Worm (Caenorhabditis elegans) whole organism, late embryonic: ENCODE results near the gene F54B11.8.

Source experiments
- che-1 ChIP-seq: sonication (generic microtip); optimal IDR thresholded peaks from 2 replicates; lab custom pipeline; 2016; ENCODE audit warnings: mild to moderate bottlenecking, missing genetic modification characterization, missing compliant biosample characterization
- dve-1 ChIP-seq: sonication (generic microtip); optimal IDR thresholded peaks from 2 replicates; lab custom pipeline; 2017; ENCODE audit warnings: antibody characterized with exemption, mild to moderate bottlenecking, missing genetic modification characterization, missing compliant biosample characterization
- pax-1 ChIP-seq: fragments of 150-350 bp; optimal IDR thresholded peaks from 2 replicates; lab custom pipeline; 2014; ENCODE audit warnings: missing biosample characterization, missing genetic modification characterization
- pqm-1 ChIP-seq: sonication (generic microtip); optimal IDR thresholded peaks from 2 replicates; lab custom pipeline; 2016; ENCODE audit warnings: missing genetic modification characterization, missing compliant biosample characterization
- rnt-1 ChIP-seq: sonication (generic microtip); optimal IDR thresholded peaks from 2 replicates; lab custom pipeline; 2016; ENCODE audit warnings: missing genetic modification characterization, missing compliant biosample characterization
- sox-4 ChIP-seq: sonication (generic microtip); optimal IDR thresholded peaks from 2 replicates; lab custom pipeline; 2017; ENCODE audit warnings: mild to moderate bottlenecking, missing genetic modification characterization, inconsistent platforms, missing compliant biosample characterization

DNA sequence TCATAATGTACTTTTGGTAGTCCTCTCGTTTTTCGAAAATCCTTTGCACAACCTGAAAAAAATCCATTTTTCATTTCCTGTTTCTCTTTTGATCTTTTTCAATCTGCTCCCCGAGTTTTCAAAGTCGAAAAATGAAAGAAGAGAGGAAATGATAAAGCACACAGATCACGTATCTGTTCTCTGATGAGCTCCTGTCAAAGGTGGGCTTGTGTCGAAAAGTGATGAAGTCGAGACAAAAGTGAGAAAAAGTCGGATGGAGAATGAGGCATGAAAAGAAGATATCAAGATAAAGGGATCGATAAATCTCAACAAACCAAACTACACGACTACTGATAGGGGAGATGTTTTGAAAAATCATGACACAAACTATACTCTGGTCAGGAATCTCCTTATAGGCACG is 48.6 kb downstream of the F54B11.8 start:
- TF ChIP-seq rnt-1 (no peak), sox-4 (tag; lab: Kevin White, UChicago) (no peak), che-1 (no peak), dve-1 (tag; lab: Kevin White, UChicago) (no peak), pqm-1 (tag; lab: Kevin White, UChicago) (no peak), pax-1 (tag; lab: Kevin White, UChicago) (no peak)
